Fruit fly (Drosophila melanogaster): ENCODE results near the gene CG10602.

The CG10602 gene

DNA sequence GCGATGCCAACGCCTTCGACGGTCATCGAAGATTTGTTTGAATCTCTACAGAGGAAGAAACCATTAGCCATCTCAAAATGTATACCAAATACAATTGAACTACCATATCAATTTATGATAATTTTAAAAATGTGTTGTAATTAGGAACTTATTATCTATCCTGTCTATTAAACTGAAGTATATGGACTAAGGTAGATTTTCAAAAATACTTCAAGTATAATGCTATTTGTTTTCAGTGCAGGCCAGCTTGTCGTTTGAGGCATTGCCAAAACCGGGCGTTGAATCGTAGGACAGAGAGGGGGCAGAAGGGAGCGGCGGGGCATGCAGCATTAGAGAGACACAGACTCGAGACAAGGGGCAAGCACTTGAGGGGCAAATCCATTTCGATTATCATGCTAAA is 48.4 kb upstream of the CG10602 start (continued):
- TF ChIP-seq net (GFP tag; optimal IDR thresholded peaks at IDR 0.05) (peak; percentile 41), CG15336 (GFP tag; IDR thresholded peaks at IDR 0.05) (peak; percentile 83), fd85E (GFP tag; optimal IDR thresholded peaks at IDR 0.05) (no peak), Gug (GFP tag; IDR thresholded peaks at IDR 0.05) (0 out of 2 replicates have a peak, but pooled peaks have one; percentile 26), CG34406 (GFP tag; optimal IDR thresholded peaks at IDR 0.05) (no peak), CG8119 (GFP tag; IDR thresholded peaks at IDR 0.05) (peak; percentile 83), CG3919 (GFP tag; optimal IDR thresholded peaks at IDR 0.05) (peak; percentile 34), Ets21C (GFP tag; optimal IDR thresholded peaks at IDR 0.05) (no peak), ss (GFP tag; optimal IDR thresholded peaks at IDR 0.05) (no peak), Sox15 (GFP tag; optimal IDR thresholded peaks at IDR 0.05) (no peak), Met (GFP tag; optimal IDR thresholded peaks at IDR 0.05) (peak; percentile 30), eg (GFP tag; IDR thresholded peaks at IDR 0.05) (peak; percentile 74; the same call in 2 of the 3 replicates), dac (GFP tag; optimal IDR thresholded peaks at IDR 0.05) (peak; percentile 22), Eip93F (GFP tag; optimal IDR thresholded peaks at IDR 0.05) (no peak), salr (GFP tag; optimal IDR thresholded peaks at IDR 0.05) (peak in 1 of 2 experiments; percentile 26), CG10631 (GFP tag; optimal IDR thresholded peaks at IDR 0.05) (no peak), CG6854 (GFP tag; optimal IDR thresholded peaks at IDR 0.05) (no peak)

DNA sequence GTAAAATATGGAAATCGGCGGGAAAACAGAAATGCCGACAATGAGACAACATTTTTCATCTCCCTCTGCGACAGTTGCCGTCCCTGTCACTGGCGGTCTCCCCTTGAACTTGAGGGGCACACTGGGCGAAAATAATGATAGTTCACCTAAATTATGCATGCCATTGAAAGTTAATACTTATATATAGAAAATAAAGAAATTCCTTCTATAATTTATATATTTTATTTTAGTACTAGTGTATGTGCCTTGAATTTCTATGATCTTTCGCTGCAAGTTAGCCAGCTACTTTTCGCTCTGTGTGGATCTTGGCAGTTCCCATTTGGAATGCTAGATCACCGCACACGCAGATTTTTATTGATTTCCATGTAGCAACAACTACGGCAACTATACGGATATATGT is 47.6 kb upstream of the CG10602 start:
- TF ChIP-seq CG6276 (GFP tag; optimal IDR thresholded peaks at IDR 0.05), result no peak
- peak; percentile 32 for TF ChIP-seq Eip78C (GFP tag)

DNA sequence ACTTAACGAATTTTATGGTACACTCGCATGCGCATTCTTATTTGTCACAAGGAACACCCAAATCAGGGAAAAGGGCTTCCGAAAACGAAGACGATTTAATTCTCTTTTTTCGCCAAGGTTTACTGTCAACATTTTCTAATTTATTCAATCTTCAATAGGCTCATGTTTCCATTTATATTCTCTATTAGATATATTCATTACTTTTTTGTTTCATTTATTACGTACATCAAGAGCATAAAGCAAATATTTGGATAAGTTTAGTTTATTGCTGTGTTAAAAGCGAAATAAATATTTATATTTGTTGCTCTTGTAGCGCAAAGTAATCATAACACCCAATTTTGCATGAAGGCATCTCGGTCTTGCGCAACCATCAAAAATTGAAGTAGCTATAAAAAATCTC is 41.9 kb upstream of the CG10602 start:
- TF ChIP-seq CG31627 (GFP tag; optimal IDR thresholded peaks at IDR 0.05), result peak; percentile 41
- no peak for TF ChIP-seq CG6792 (GFP tag; optimal IDR thresholded peaks at IDR 0.05)
- TF ChIP-seq svp (GFP tag), result peak; percentile 26
- TF ChIP-seq lz (GFP tag; optimal IDR thresholded peaks at IDR 0.05), result peak; percentile 49
- TF ChIP-seq dac (GFP tag; optimal IDR thresholded peaks at IDR 0.05), result no peak
- TF ChIP-seq Hr39 (GFP tag; optimal IDR thresholded peaks at IDR 0.05), result peak; percentile 27
- TF ChIP-seq Ets21C (GFP tag; optimal IDR thresholded peaks at IDR 0.05), result peak; percentile 45
- peak; percentile 36 for TF ChIP-seq Sox102F (GFP tag; optimal IDR thresholded peaks at IDR 0.05)
- TF ChIP-seq topi (GFP tag; optimal IDR thresholded peaks at IDR 0.05), result peak; percentile 43
- TF ChIP-seq cyc (GFP tag; optimal IDR thresholded peaks at IDR 0.05), result no peak
- no peak for TF ChIP-seq spab (GFP tag; optimal IDR thresholded peaks at IDR 0.05)
- TF ChIP-seq Sox15 (GFP tag; optimal IDR thresholded peaks at IDR 0.05), result no peak
- TF ChIP-seq Eip78C (GFP tag), result peak; percentile 43
- TF ChIP-seq esn (GFP tag; optimal IDR thresholded peaks at IDR 0.05), result peak; percentile 55
- TF ChIP-seq Smox (GFP tag; optimal IDR thresholded peaks at IDR 0.05), result peak; percentile 53
- TF ChIP-seq CG6276 (GFP tag; optimal IDR thresholded peaks at IDR 0.05), result no peak
- peak; percentile 49 for TF ChIP-seq Met (GFP tag; optimal IDR thresholded peaks at IDR 0.05)

DNA sequence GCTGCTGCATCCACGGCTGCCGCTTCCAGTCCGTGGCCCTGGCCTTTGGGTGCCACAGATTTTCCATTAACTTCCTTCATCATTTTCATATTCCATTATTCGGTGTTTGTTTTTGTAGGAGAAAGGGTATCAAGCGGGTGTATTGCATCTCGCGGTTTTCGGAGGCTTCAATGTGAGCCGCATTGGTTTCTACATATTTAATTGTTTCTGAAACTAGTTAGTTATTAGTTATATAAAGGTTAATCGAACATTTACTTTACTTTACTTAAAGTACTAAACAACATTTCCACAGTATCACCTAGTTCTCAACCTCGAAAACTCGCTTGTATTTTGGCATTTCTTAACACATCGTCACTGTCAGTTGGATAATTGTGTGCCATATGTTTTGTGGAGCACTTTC is 40.8 kb upstream of the CG10602 start:
- TF ChIP-seq Ets96B (tag; optimal IDR thresholded peaks at IDR 0.05) (peak; percentile 23), Eip78C (GFP tag) (peak; percentile 61), Blimp-1 (GFP tag; optimal IDR thresholded peaks at IDR 0.05) (no peak), Ets21C (GFP tag; optimal IDR thresholded peaks at IDR 0.05) (no peak), CG11762 (GFP tag; optimal IDR thresholded peaks at IDR 0.05; ENCODE audit: insufficient read depth) (no peak), eg (GFP tag; IDR thresholded peaks at IDR 0.05) (0 out of 3 replicates have a peak, but pooled peaks have one; percentile 31), svp (GFP tag) (peak; percentile 46), CG3919 (GFP tag; optimal IDR thresholded peaks at IDR 0.05) (peak; percentile 28), CG10631 (GFP tag; optimal IDR thresholded peaks at IDR 0.05) (peak; percentile 16), topi (GFP tag; optimal IDR thresholded peaks at IDR 0.05) (no peak), CG32006 (GFP tag; optimal IDR thresholded peaks at IDR 0.05) (peak; percentile 34), fd59A (GFP tag; optimal IDR thresholded peaks at IDR 0.05) (no peak), dac (GFP tag; optimal IDR thresholded peaks at IDR 0.05) (no peak), Hr4 (GFP tag; optimal IDR thresholded peaks at IDR 0.05) (peak; percentile 5), Eip75B (GFP tag; optimal IDR thresholded peaks at IDR 0.05) (no peak), CG15336 (GFP tag; IDR thresholded peaks at IDR 0.05) (peak; percentile 54), Sox14 (GFP tag; optimal IDR thresholded peaks at IDR 0.05) (peak; percentile 7), pdm3 (GFP tag; optimal IDR thresholded peaks at IDR 0.05) (peak; percentile 22)
